Worm (Caenorhabditis elegans) whole organism, L1 larva: ENCODE measurements around the gene Y45F3A.5.
A peak's percentile ranks its signal among the peaks of the same experiment; 100 is the strongest.

ENCODE experiments used
- C04F5.9 ChIP-seq: sonication (generic microtip); optimal IDR thresholded peaks from 2 replicates; lab custom pipeline; 2016; ENCODE audit warnings: missing genetic modification characterization, missing compliant biosample characterization
- C16A3.4 ChIP-seq: fragments of 150-350 bp; optimal IDR thresholded peaks from 2 replicates; lab custom pipeline; 2014; ENCODE audit warnings: missing biosample characterization, missing genetic modification characterization
- C34B4.2 ChIP-seq: sonication (generic microtip); optimal IDR thresholded peaks from 2 replicates; lab custom pipeline; 2017; ENCODE audit warnings: mild to moderate bottlenecking, missing genetic modification characterization, missing compliant biosample characterization
- F16B12.6 ChIP-seq: fragments of 150-350 bp; optimal IDR thresholded peaks from 2 replicates; lab custom pipeline; 2014; ENCODE audit warnings: missing biosample characterization, missing genetic modification characterization
- Y116A8C.19 ChIP-seq: sonication (generic microtip); optimal IDR thresholded peaks from 2 replicates; lab custom pipeline; 2016; ENCODE audit warnings: missing compliant biosample characterization, missing genetic modification characterization, borderline replicate concordance
- aha-1 ChIP-seq: fragments of 150-350 bp; optimal IDR thresholded peaks from 2 replicates; lab custom pipeline; 2014; ENCODE audit warnings: missing biosample characterization, missing genetic modification characterization
- aly-2 ChIP-seq: fragments of 150-350 bp; optimal IDR thresholded peaks from 2 replicates; lab custom pipeline; 2014; ENCODE audit warnings: missing biosample characterization, missing genetic modification characterization
- blmp-1 ChIP-seq: fragments of 150-350 bp; optimal IDR thresholded peaks from 2 replicates; lab custom pipeline; 2014; ENCODE audit warnings: missing biosample characterization, missing genetic modification characterization
- ceh-63 ChIP-seq: fragments of 200-800 bp; sonication (Bioruptor generic); optimal IDR thresholded peaks from 2 replicates; lab custom pipeline; 2018; ENCODE audit warnings: mild to moderate bottlenecking, missing genetic modification characterization, missing compliant biosample characterization
- ceh-82 ChIP-seq, 3 experiments: fragments of 150-350 bp in 1 of 3; sonication (generic microtip) in 2 of 3; optimal IDR thresholded peaks; 2 replicates each; lab custom pipeline; 2014 to 2017; ENCODE audit warnings: missing biosample characterization in 3 of 3, missing genetic modification characterization in 3 of 3
- ceh-88 ChIP-seq: fragments of 200-800 bp; sonication (Bioruptor generic); IDR thresholded peaks from 2 replicates; pipeline ENCODE4 v1.3.6; 2022; ENCODE audit warnings: missing genetic modification characterization, missing compliant biosample characterization
- dsc-1 ChIP-seq: sonication (generic microtip); optimal IDR thresholded peaks from 2 replicates; lab custom pipeline; 2016; ENCODE audit warnings: mild to moderate bottlenecking, missing genetic modification characterization, missing compliant biosample characterization
- efl-1 ChIP-seq, 4 experiments: fragments of 150-350 bp; optimal IDR thresholded peaks in 3 of 4; peaks in 1 of 4; 1 replicate in 1 of 4; 2 replicates in 3 of 4; lab custom pipeline; 2014; ENCODE audit warnings: missing biosample characterization in 2 of 4, missing genetic modification characterization in 2 of 4, missing genetic modification reagents in 2 of 4
- egl-13 ChIP-seq: sonication (generic microtip); optimal IDR thresholded peaks from 2 replicates; lab custom pipeline; 2016; ENCODE audit warnings: missing genotype, missing genetic modification reagents, missing genetic modification characterization, missing compliant biosample characterization
- fkh-10 ChIP-seq: sonication (generic microtip); optimal IDR thresholded peaks from 2 replicates; lab custom pipeline; 2017; ENCODE audit warnings: missing biosample characterization, missing genetic modification reagents, missing genetic modification characterization
- fkh-8 ChIP-seq: sonication (generic microtip); optimal IDR thresholded peaks from 2 replicates; lab custom pipeline; 2016; ENCODE audit warnings: mild to moderate bottlenecking, missing genetic modification characterization, missing compliant biosample characterization
- fos-1 ChIP-seq: fragments of 150-350 bp; optimal IDR thresholded peaks from 2 replicates; lab custom pipeline; 2014; ENCODE audit warnings: missing biosample characterization, missing genetic modification characterization
- grh-1 ChIP-seq: fragments of 200-800 bp; sonication (Bioruptor generic); IDR thresholded peaks from 2 replicates; pipeline ENCODE4 v1.3.6; 2022; ENCODE audit warnings: missing genetic modification reagents, missing genetic modification characterization, missing compliant biosample characterization
- hlh-17 ChIP-seq: fragments of 200-800 bp; sonication (Bioruptor generic); optimal IDR thresholded peaks from 2 replicates; lab custom pipeline; 2018; ENCODE audit warnings: missing genetic modification characterization, mild to moderate bottlenecking, missing compliant biosample characterization, moderate library complexity, borderline replicate concordance
- hlh-4 ChIP-seq: sonication (generic microtip); optimal IDR thresholded peaks from 2 replicates; lab custom pipeline; 2016; ENCODE audit warnings: mild to moderate bottlenecking, missing genetic modification characterization, missing compliant biosample characterization
- hpl-2 ChIP-seq: fragments of 150-350 bp; optimal IDR thresholded peaks from 2 replicates; lab custom pipeline; 2014; ENCODE audit warnings: missing biosample characterization, missing genetic modification reagents, missing genetic modification characterization
- jun-1 ChIP-seq: fragments of 150-350 bp; optimal IDR thresholded peaks from 2 replicates; lab custom pipeline; 2014; ENCODE audit warnings: missing biosample characterization, missing genetic modification reagents, missing genetic modification characterization
- lin-13 ChIP-seq: fragments of 150-350 bp; optimal IDR thresholded peaks from 2 replicates; lab custom pipeline; 2014; ENCODE audit warnings: missing biosample characterization, missing genetic modification reagents, missing genetic modification characterization
- lin-14 ChIP-seq: fragments of 200-800 bp; sonication (Bioruptor generic); optimal IDR thresholded peaks from 2 replicates; lab custom pipeline; 2018; ENCODE audit warnings: mild to moderate bottlenecking, missing genetic modification characterization, moderate library complexity, missing compliant biosample characterization
- lin-39 ChIP-seq: fragments of 150-350 bp; optimal IDR thresholded peaks from 2 replicates; lab custom pipeline; 2014; ENCODE audit warnings: missing biosample characterization, missing genetic modification reagents, missing genetic modification characterization
- lsy-2 ChIP-seq, 2 experiments: fragments of 150-350 bp; optimal IDR thresholded peaks; 2 replicates each; lab custom pipeline; 2014; ENCODE audit warnings: missing biosample characterization in 2 of 2, missing genetic modification characterization in 2 of 2
- mef-2 ChIP-seq: fragments of 150-350 bp; optimal IDR thresholded peaks from 2 replicates; lab custom pipeline; 2014; ENCODE audit warnings: missing biosample characterization, missing genetic modification characterization
- nhr-11 ChIP-seq: fragments of 150-350 bp; optimal IDR thresholded peaks from 2 replicates; lab custom pipeline; 2014; ENCODE audit warnings: missing biosample characterization, missing genetic modification characterization
- nhr-71 ChIP-seq: sonication (generic microtip); optimal IDR thresholded peaks from 2 replicates; lab custom pipeline; 2016; ENCODE audit warnings: mild to moderate bottlenecking, missing genetic modification characterization, moderate library complexity, missing compliant biosample characterization
- nhr-76 ChIP-seq: sonication (generic microtip); optimal IDR thresholded peaks from 2 replicates; lab custom pipeline; 2017; ENCODE audit warnings: missing biosample characterization, missing genetic modification characterization
- nhr-85 ChIP-seq: sonication (generic microtip); peaks from one replicate; lab custom pipeline; 2016; ENCODE audit warnings: missing genetic modification characterization, inconsistent platforms, missing compliant biosample characterization
- nhr-90 ChIP-seq: sonication (generic microtip); optimal IDR thresholded peaks from 2 replicates; lab custom pipeline; 2016; ENCODE audit warnings: mild to moderate bottlenecking, missing genetic modification characterization, missing compliant biosample characterization; ENCODE audit not compliant: poor library complexity
- pag-3 ChIP-seq: sonication (generic microtip); optimal IDR thresholded peaks from 2 replicates; lab custom pipeline; 2017; ENCODE audit warnings: missing genetic modification characterization, mild to moderate bottlenecking, missing compliant biosample characterization, antibody characterized with exemption, borderline replicate concordance; ENCODE audit not compliant: insufficient read depth
- pqm-1 ChIP-seq: sonication (generic microtip); optimal IDR thresholded peaks from 3 replicates; lab custom pipeline; 2017; ENCODE audit warnings: missing biosample characterization, missing genetic modification characterization
- rnt-1 ChIP-seq: sonication (generic microtip); optimal IDR thresholded peaks from 2 replicates; lab custom pipeline; 2016; ENCODE audit warnings: mild to moderate bottlenecking, missing genetic modification characterization, moderate library complexity, missing compliant biosample characterization
- snpc-4 ChIP-seq: fragments of 150-350 bp; optimal IDR thresholded peaks from 2 replicates; lab custom pipeline; 2014; ENCODE audit warnings: missing biosample characterization, missing genetic modification characterization
- sox-4 ChIP-seq: sonication (generic microtip); optimal IDR thresholded peaks from 2 replicates; lab custom pipeline; 2016; ENCODE audit warnings: missing genetic modification characterization, missing compliant biosample characterization
- sptf-1 ChIP-seq: fragments of 150-350 bp; optimal IDR thresholded peaks from 2 replicates; lab custom pipeline; 2014; ENCODE audit warnings: missing biosample characterization, missing genetic modification characterization
- sup-37 ChIP-seq: fragments of 200-800 bp; sonication (Bioruptor generic); optimal IDR thresholded peaks from 2 replicates; lab custom pipeline; 2018; ENCODE audit warnings: mild to moderate bottlenecking, missing genetic modification characterization, missing compliant biosample characterization
- swsn-7 ChIP-seq: sonication (generic microtip); optimal IDR thresholded peaks from 2 replicates; lab custom pipeline; 2016; ENCODE audit warnings: missing genetic modification characterization, missing compliant biosample characterization
- tlp-1 ChIP-seq: fragments of 150-350 bp; optimal IDR thresholded peaks from 2 replicates; lab custom pipeline; 2014; ENCODE audit warnings: missing biosample characterization, missing genetic modification characterization
- unc-30 ChIP-seq: sonication (generic microtip); optimal IDR thresholded peaks from 2 replicates; lab custom pipeline; 2017; ENCODE audit warnings: missing biosample characterization, missing genetic modification characterization
- unc-62 ChIP-seq: fragments of 150-350 bp; optimal IDR thresholded peaks from 2 replicates; lab custom pipeline; 2014; ENCODE audit warnings: missing biosample characterization, missing genetic modification reagents, missing genetic modification characterization
- unc-86 ChIP-seq: sonication (generic microtip); optimal IDR thresholded peaks from 2 replicates; lab custom pipeline; 2016; ENCODE audit warnings: missing genetic modification characterization, missing compliant biosample characterization
- unc-98 ChIP-seq: fragments of 200-800 bp; sonication (Bioruptor generic); IDR thresholded peaks from 2 replicates; pipeline ENCODE4 v1.3.6; 2022; ENCODE audit warnings: missing genetic modification characterization, missing compliant biosample characterization
- vab-15 ChIP-seq: sonication (generic microtip); optimal IDR thresholded peaks from 2 replicates; lab custom pipeline; 2017; ENCODE audit warnings: missing genotype, mild to moderate bottlenecking, missing genetic modification characterization, missing compliant biosample characterization
- zip-4 ChIP-seq: fragments of 200-800 bp; sonication (Bioruptor generic); optimal IDR thresholded peaks from 2 replicates; lab custom pipeline; 2018; ENCODE audit warnings: mild to moderate bottlenecking, missing genetic modification characterization, moderate library complexity, missing compliant biosample characterization
- ztf-4 ChIP-seq: fragments of 150-350 bp; optimal IDR thresholded peaks from 2 replicates; lab custom pipeline; 2014; ENCODE audit warnings: missing biosample characterization, missing genetic modification characterization

The Y45F3A.5 gene

DNA sequence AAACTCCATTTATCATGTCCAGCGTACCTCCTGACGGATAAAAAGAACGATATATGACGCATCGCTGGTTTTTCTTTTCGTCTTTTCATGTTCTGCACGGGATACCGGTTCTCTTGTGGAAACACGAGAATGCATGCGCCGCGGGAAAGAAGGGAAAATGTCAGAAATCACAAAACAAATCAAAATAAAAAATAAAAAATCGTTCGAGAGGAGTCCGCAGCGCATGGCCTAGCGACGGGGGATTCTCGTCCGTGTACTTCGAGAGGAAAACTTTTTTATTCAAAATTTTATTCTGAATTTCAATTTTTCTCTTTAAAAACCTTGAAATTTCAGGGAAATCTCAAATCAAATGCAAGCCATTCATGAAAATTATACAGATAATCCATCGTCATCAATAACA lies 35.1 kb upstream of the Y45F3A.5 start, which contains the start of the genes lron-10 and hpr-9 (continued):
- TF ChIP-seq tlp-1 (tag; lab: Kevin White, UChicago) (no peak), lin-13 (GFP tag; lab: Kevin White, UChicago) (peak; percentile 77), hlh-4 (tag; lab: Kevin White, UChicago) (peak; percentile 47), vab-15 (tag; lab: Kevin White, UChicago) (peak; percentile 50), nhr-85 (tag; lab: Kevin White, UChicago) (peak; percentile 98), nhr-71 (peak; percentile 95), sox-4 (peak; percentile 94), dsc-1 (peak; percentile 89), pag-3 (tag; lab: Kevin White, UChicago) (no peak), hlh-17 (GFP tag; lab: Kevin White, UChicago) (no peak), ceh-63 (GFP tag; lab: Kevin White, UChicago) (no peak), C16A3.4 (peak; percentile 70), lsy-2 (tag; optimal IDR thresholded peaks at IDR 0.05; lab: Kevin White, UChicago) (peak; percentile 83 to 86), hpl-2 (GFP tag; lab: Kevin White, UChicago) (peak; percentile 17), blmp-1 (tag; lab: Kevin White, UChicago) (peak; percentile 91), jun-1 (tag; lab: Kevin White, UChicago) (peak; percentile 28), fkh-8 (tag; lab: Kevin White, UChicago) (peak; percentile 81), aha-1 (tag; lab: Kevin White, UChicago) (no peak), nhr-11 (no peak), unc-30 (tag; lab: Kevin White, UChicago) (no peak), sup-37 (GFP tag; lab: Kevin White, UChicago) (peak; percentile 47), C34B4.2 (peak; percentile 22), nhr-76 (tag; lab: Kevin White, UChicago) (no peak), grh-1 (GFP tag; lab: Robert Waterston, UW) (peak; percentile 90), fos-1 (peak; percentile 13), Y116A8C.19 (tag; lab: Kevin White, UChicago) (peak; percentile 87), zip-4 (GFP tag; lab: Kevin White, UChicago) (peak; percentile 50), ceh-82 (tag; optimal IDR thresholded peaks at IDR 0.05; lab: Kevin White, UChicago) (peak in 2 of 3 experiments; percentile 36 to 66), aly-2 (peak; percentile 49), C04F5.9 (tag; lab: Kevin White, UChicago) (peak; percentile 93), unc-62 (no peak), efl-1 (optimal IDR thresholded peaks at IDR 0.05; lab: Kevin White, UChicago) (peak; percentile 74 to 84), efl-1 (GFP tag; optimal IDR thresholded peaks at IDR 0.05 in 1 of 2; lab: Kevin White, UChicago) (peak; percentile 85 to 98), pqm-1 (tag; lab: Kevin White, UChicago) (no peak), nhr-90 (tag; lab: Kevin White, UChicago) (peak; percentile 97), fkh-10 (GFP tag; lab: Kevin White, UChicago) (no peak), snpc-4 (tag; lab: Kevin White, UChicago) (peak; percentile 32), egl-13 (peak; percentile 85), mef-2 (tag; lab: Kevin White, UChicago) (no peak), ceh-88 (GFP tag; lab: Robert Waterston, UW) (peak; percentile 61; the same call in 1 of the 2 replicates), lin-14 (GFP tag; lab: Kevin White, UChicago) (peak; percentile 87), unc-98 (peak; percentile 71), F16B12.6 (tag; lab: Kevin White, UChicago) (peak; percentile 45), ztf-4 (tag; lab: Kevin White, UChicago) (peak; percentile 42), sptf-1 (no peak), unc-86 (tag; lab: Kevin White, UChicago) (peak; percentile 70), swsn-7 (tag; lab: Kevin White, UChicago) (peak; percentile 82), rnt-1 (tag; lab: Kevin White, UChicago) (peak; percentile 99), lin-39 (tag; lab: Kevin White, UChicago) (peak; percentile 58)
